Worm (Caenorhabditis elegans) whole organism, late embryonic: Measurements from ENCODE around the gene tin-9.2.

ENCODE experiments used
- C08G9.2 ChIP-seq: sonication (generic microtip); optimal IDR thresholded peaks from 2 replicates; lab custom pipeline; 2016; ENCODE audit warnings: mild to moderate bottlenecking, missing genetic modification characterization, moderate library complexity, missing compliant biosample characterization
- C38D4.7 ChIP-seq: fragments of 200-800 bp; sonication (Bioruptor generic); optimal IDR thresholded peaks from 2 replicates; lab custom pipeline; 2018; ENCODE audit warnings: mild to moderate bottlenecking, missing genetic modification characterization, moderate library complexity, missing compliant biosample characterization
- K09A11.1 ChIP-seq: sonication (generic microtip); optimal IDR thresholded peaks from 2 replicates; lab custom pipeline; 2017; ENCODE audit warnings: antibody characterized with exemption, mild to moderate bottlenecking, missing genetic modification characterization, missing compliant biosample characterization; ENCODE audit not compliant: insufficient read depth
- T23F11.4 ChIP-seq: fragments of 200-800 bp; sonication (Bioruptor generic); optimal IDR thresholded peaks from 2 replicates; lab custom pipeline; 2018; ENCODE audit warnings: mild to moderate bottlenecking, missing genetic modification characterization, missing compliant biosample characterization
- ahr-1 ChIP-seq: sonication (generic microtip); optimal IDR thresholded peaks from 2 replicates; lab custom pipeline; 2016; ENCODE audit warnings: missing genetic modification characterization, missing compliant biosample characterization
- ceh-14 ChIP-seq: sonication (generic microtip); optimal IDR thresholded peaks from 2 replicates; lab custom pipeline; 2016; ENCODE audit warnings: missing genotype, missing genetic modification characterization, missing compliant biosample characterization
- ceh-18 ChIP-seq: sonication (generic microtip); optimal IDR thresholded peaks from 2 replicates; lab custom pipeline; 2016; ENCODE audit warnings: missing genetic modification characterization, missing compliant biosample characterization
- ceh-30 ChIP-seq: fragments of 150-350 bp; optimal IDR thresholded peaks from 2 replicates; lab custom pipeline; 2014; ENCODE audit warnings: missing biosample characterization, missing genetic modification characterization
- ceh-31 ChIP-seq: sonication (generic microtip); optimal IDR thresholded peaks from 2 replicates; lab custom pipeline; 2016; ENCODE audit warnings: missing genetic modification characterization, missing compliant biosample characterization
- ceh-6 ChIP-seq: fragments of 200-800 bp; sonication (Bioruptor generic); optimal IDR thresholded peaks from 2 replicates; lab custom pipeline; 2018; ENCODE audit warnings: mild to moderate bottlenecking, missing genetic modification characterization, missing compliant biosample characterization
- che-1 ChIP-seq: sonication (generic microtip); optimal IDR thresholded peaks from 2 replicates; lab custom pipeline; 2016; ENCODE audit warnings: mild to moderate bottlenecking, missing genetic modification characterization, missing compliant biosample characterization
- dmd-4 ChIP-seq: sonication (generic microtip); optimal IDR thresholded peaks from 2 replicates; lab custom pipeline; 2016; ENCODE audit warnings: borderline replicate concordance, missing genetic modification characterization, missing compliant biosample characterization
- elt-4 ChIP-seq: sonication (generic microtip); optimal IDR thresholded peaks from 2 replicates; lab custom pipeline; 2016; ENCODE audit warnings: missing genetic modification characterization, missing compliant biosample characterization
- ets-4 ChIP-seq: sonication (generic microtip); optimal IDR thresholded peaks from 2 replicates; lab custom pipeline; 2016; ENCODE audit warnings: missing genetic modification characterization, missing compliant biosample characterization
- fkh-10 ChIP-seq: fragments of 150-350 bp; optimal IDR thresholded peaks from 2 replicates; lab custom pipeline; 2014; ENCODE audit warnings: missing biosample characterization, missing genetic modification reagents, missing genetic modification characterization
- gmeb-2 ChIP-seq: sonication (generic microtip); optimal IDR thresholded peaks from 2 replicates; lab custom pipeline; 2016; ENCODE audit warnings: missing genetic modification characterization, inconsistent platforms, missing compliant biosample characterization
- hlh-13 ChIP-seq: fragments of 200-800 bp; sonication (Bioruptor generic); optimal IDR thresholded peaks from 2 replicates; lab custom pipeline; 2018; ENCODE audit warnings: mild to moderate bottlenecking, missing genetic modification characterization, missing compliant biosample characterization
- hlh-15 ChIP-seq: sonication (generic microtip); optimal IDR thresholded peaks from 2 replicates; lab custom pipeline; 2016; ENCODE audit warnings: missing genetic modification characterization, missing compliant biosample characterization
- hlh-30 ChIP-seq: sonication (generic microtip); optimal IDR thresholded peaks from 2 replicates; lab custom pipeline; 2017; ENCODE audit warnings: antibody characterized with exemption, missing genetic modification characterization, missing compliant biosample characterization; ENCODE audit not compliant: insufficient read depth
- hlh-6 ChIP-seq: sonication (generic microtip); optimal IDR thresholded peaks from 2 replicates; lab custom pipeline; 2016; ENCODE audit warnings: missing genotype, missing genetic modification characterization, missing compliant biosample characterization
- hlh-8 ChIP-seq: sonication (generic microtip); optimal IDR thresholded peaks from 2 replicates; lab custom pipeline; 2016; ENCODE audit warnings: missing genotype, missing genetic modification characterization, missing compliant biosample characterization
- npax-4 ChIP-seq: sonication (generic microtip); optimal IDR thresholded peaks from 2 replicates; lab custom pipeline; 2016; ENCODE audit warnings: missing genetic modification characterization, missing compliant biosample characterization
- pag-3 ChIP-seq: sonication (generic microtip); optimal IDR thresholded peaks from 2 replicates; lab custom pipeline; 2016; ENCODE audit warnings: missing compliant biosample characterization, missing genetic modification characterization, borderline replicate concordance
- pha-4 ChIP-seq: fragments of 150-350 bp; optimal IDR thresholded peaks from 2 replicates; lab custom pipeline; 2018; ENCODE audit warnings: missing biosample characterization, missing genetic modification reagents, missing genetic modification characterization
- pros-1 ChIP-seq: fragments of 150-350 bp; optimal IDR thresholded peaks from 2 replicates; lab custom pipeline; 2014; ENCODE audit warnings: missing biosample characterization, missing genetic modification reagents, missing genetic modification characterization
- ref-2 ChIP-seq: sonication (generic microtip); optimal IDR thresholded peaks from 2 replicates; lab custom pipeline; 2016; ENCODE audit warnings: missing genetic modification characterization, missing compliant biosample characterization
- rnt-1 ChIP-seq: sonication (generic microtip); optimal IDR thresholded peaks from 2 replicates; lab custom pipeline; 2016; ENCODE audit warnings: missing genetic modification characterization, missing compliant biosample characterization
- sox-2 ChIP-seq: fragments of 200-800 bp; sonication (Bioruptor generic); IDR thresholded peaks from 2 replicates; pipeline ENCODE4 v1.3.6; 2022; ENCODE audit warnings: missing genetic modification reagents, missing genetic modification characterization, missing compliant biosample characterization
- syd-9 ChIP-seq: sonication (generic microtip); optimal IDR thresholded peaks from 2 replicates; lab custom pipeline; 2016; ENCODE audit warnings: mild to moderate bottlenecking, missing genetic modification characterization, moderate library complexity, missing compliant biosample characterization
- tbx-2 ChIP-seq: sonication (generic microtip); optimal IDR thresholded peaks from 2 replicates; lab custom pipeline; 2016; ENCODE audit warnings: missing genetic modification characterization, missing compliant biosample characterization
- ttx-3 ChIP-seq: sonication (generic microtip); optimal IDR thresholded peaks from 2 replicates; lab custom pipeline; 2016; ENCODE audit warnings: missing genetic modification reagents, missing genetic modification characterization, missing compliant biosample characterization
- unc-3 ChIP-seq, 2 experiments: fragments of 200-800 bp in 1 of 2; sonication (Bioruptor generic) in 1 of 2; sonication (generic microtip) in 1 of 2; conservative IDR thresholded peaks in 1 of 2; optimal IDR thresholded peaks in 1 of 2; 2 replicates each; pipeline versions ENCODE4 v1.3.6 to Lab custom; 2016 to 2022; ENCODE audit warnings: missing compliant biosample characterization in 2 of 2, missing genetic modification characterization in 2 of 2, missing genetic modification reagents in 1 of 2
- unc-55 ChIP-seq: sonication (generic microtip); optimal IDR thresholded peaks from 2 replicates; lab custom pipeline; 2017; ENCODE audit warnings: missing biosample characterization, missing genetic modification reagents, missing genetic modification characterization
- unc-86 ChIP-seq: sonication (generic microtip); optimal IDR thresholded peaks from 2 replicates; lab custom pipeline; 2016; ENCODE audit warnings: missing genetic modification characterization, missing compliant biosample characterization

tin-9.2 gene

ce11 chrIV:13063714-13064113, 35.1 kb upstream of the tin-9.2 start, which contains the start of gene scl-5:
TSS of gene scl-5 (plus strand) at chrIV:13064014.
- no peak for TF ChIP-seq ahr-1 (tag; lab: Kevin White, UChicago)
- no peak for TF ChIP-seq unc-86 (tag; lab: Kevin White, UChicago)
- no peak for TF ChIP-seq fkh-10 (GFP tag; lab: Kevin White, UChicago)
- no peak for TF ChIP-seq ref-2 (tag; lab: Kevin White, UChicago)
- no peak for TF ChIP-seq tbx-2 (tag; lab: Kevin White, UChicago)
- TF ChIP-seq hlh-13 (GFP tag; lab: Kevin White, UChicago), result no peak
- TF ChIP-seq hlh-15 (tag; lab: Kevin White, UChicago), result no peak
- no peak for TF ChIP-seq rnt-1 (tag; lab: Kevin White, UChicago)
- TF ChIP-seq ceh-18 (tag; lab: Kevin White, UChicago), result no peak
- TF ChIP-seq ceh-31 (tag; lab: Kevin White, UChicago), result no peak
- TF ChIP-seq dmd-4 (tag; lab: Kevin White, UChicago), result no peak
- no peak for TF ChIP-seq C08G9.2 (tag; lab: Kevin White, UChicago)
- TF ChIP-seq ceh-6 (GFP tag; lab: Kevin White, UChicago), result no peak
- TF ChIP-seq hlh-8 (tag; lab: Kevin White, UChicago), result no peak

- peak; percentile 37 for TF ChIP-seq elt-4
- TF ChIP-seq hlh-30 (tag; lab: Kevin White, UChicago), result no peak
Observed at ce11 chrIV:13066044-13066443, 32.8 kb upstream of the tin-9.2 start.

- TF ChIP-seq K09A11.1 (tag; lab: Kevin White, UChicago), result no peak
- TF ChIP-seq ceh-30 (tag; lab: Kevin White, UChicago), result no peak
Observed at ce11 chrIV:13067200-13067599, 31.6 kb upstream of the tin-9.2 start, which contains the start of gene col-131. TSS of gene col-131 (minus strand) at chrIV:13067300.

- TF ChIP-seq ceh-14 (tag; lab: Kevin White, UChicago), result no peak
- no peak for TF ChIP-seq hlh-13 (GFP tag; lab: Kevin White, UChicago)
- TF ChIP-seq sox-2, result no peak
- TF ChIP-seq rnt-1 (tag; lab: Kevin White, UChicago), result no peak
- TF ChIP-seq pag-3 (tag; lab: Kevin White, UChicago), result no peak
- TF ChIP-seq T23F11.4, result no peak
Observed at ce11 chrIV:13068451-13068850, 30.3 kb upstream of the tin-9.2 start, which contains the start of gene scl-6. TSS of gene scl-6 (plus strand) at chrIV:13068751.

- TF ChIP-seq npax-4 (tag; lab: Kevin White, UChicago) (no peak), unc-86 (tag; lab: Kevin White, UChicago) (no peak), K09A11.1 (tag; lab: Kevin White, UChicago) (no peak), ahr-1 (tag; lab: Kevin White, UChicago) (no peak), ttx-3 (tag; lab: Kevin White, UChicago) (no peak), ceh-30 (tag; lab: Kevin White, UChicago) (no peak), ceh-18 (tag; lab: Kevin White, UChicago) (no peak), ceh-31 (tag; lab: Kevin White, UChicago) (no peak), che-1 (tag; lab: Kevin White, UChicago) (no peak), gmeb-2 (tag; lab: Kevin White, UChicago) (no peak), ets-4 (tag; lab: Kevin White, UChicago) (no peak), pros-1 (tag; lab: Kevin White, UChicago) (no peak)
Observed at ce11 chrIV:13070142-13070541, 28.7 kb upstream of the tin-9.2 start, which contains the start of gene scl-7. TSS of gene scl-7 (plus strand) at chrIV:13070442.

ce11 chrIV:13071445-13071844, 27.4 kb upstream of the tin-9.2 start, which contains the start of gene scl-8:
TSS of gene scl-8 (plus strand) at chrIV:13071745.
- no peak for TF ChIP-seq unc-55 (GFP tag; lab: Kevin White, UChicago)
- no peak for TF ChIP-seq syd-9 (tag; lab: Kevin White, UChicago)
- no peak for TF ChIP-seq unc-86 (tag; lab: Kevin White, UChicago)
- no peak for TF ChIP-seq unc-3 (GFP tag; conservative IDR thresholded peaks at IDR 0.05; lab: Robert Waterston, UW)
- TF ChIP-seq unc-3 (tag; optimal IDR thresholded peaks at IDR 0.05; lab: Kevin White, UChicago), result no peak
- TF ChIP-seq hlh-6 (tag; lab: Kevin White, UChicago), result no peak
- TF ChIP-seq elt-4, result no peak
- TF ChIP-seq hlh-8 (tag; lab: Kevin White, UChicago), result no peak
- TF ChIP-seq hlh-13 (GFP tag; lab: Kevin White, UChicago), result no peak
- no peak for TF ChIP-seq pha-4 (tag; lab: Kevin White, UChicago)
- TF ChIP-seq npax-4 (tag; lab: Kevin White, UChicago), result no peak
- no peak for TF ChIP-seq C38D4.7 (GFP tag; lab: Kevin White, UChicago)
- no peak for TF ChIP-seq che-1 (tag; lab: Kevin White, UChicago)
